Worm (Caenorhabditis elegans) whole organism, L1 larva: Measurements from ENCODE around the gene nta-1.

Source experiments
- ceh-90 ChIP-seq: sonication (generic microtip); optimal IDR thresholded peaks from 2 replicates; lab custom pipeline; 2016; ENCODE audit warnings: missing genetic modification characterization, missing compliant biosample characterization
- hlh-4 ChIP-seq: sonication (generic microtip); optimal IDR thresholded peaks from 2 replicates; lab custom pipeline; 2016; ENCODE audit warnings: mild to moderate bottlenecking, missing genetic modification characterization, missing compliant biosample characterization
- tbx-2 ChIP-seq: sonication (generic microtip); optimal IDR thresholded peaks from 2 replicates; lab custom pipeline; 2016; ENCODE audit warnings: missing genetic modification characterization, missing compliant biosample characterization

DNA sequence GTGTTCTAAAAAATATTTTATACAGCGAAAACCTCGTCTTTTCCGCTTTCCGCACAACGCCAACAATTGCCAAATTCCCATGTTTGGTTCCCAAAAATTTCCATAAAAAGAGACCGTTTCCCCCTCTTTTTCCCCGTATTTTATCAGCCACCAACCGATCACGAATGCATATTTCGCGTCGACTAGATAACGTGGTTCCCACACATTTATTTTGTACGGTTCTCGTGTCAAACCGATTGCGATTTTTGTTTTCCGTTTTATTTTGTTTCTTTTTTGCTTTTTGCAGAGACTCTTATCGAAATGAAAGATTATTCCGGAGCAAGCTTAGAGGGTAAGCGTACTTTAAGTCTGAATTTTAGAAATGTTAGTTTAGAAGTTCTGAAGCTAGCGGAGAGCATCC, 22.6 kb downstream of the nta-1 start, which contains the start of gene C46E10.3:
- no peak for TF ChIP-seq tbx-2 (tag; lab: Kevin White, UChicago)
- no peak for TF ChIP-seq hlh-4 (tag; lab: Kevin White, UChicago)
- TF ChIP-seq ceh-90: no peak
